Fruit fly (Drosophila melanogaster) whole organism, wandering third instar larva: Measurements from ENCODE around the gene Cap-D3.

Experiments
- Abd-B ChIP-seq: fragments of >200 bp; optimal IDR thresholded peaks from 2 replicates; lab custom pipeline; 2017; ENCODE audit warnings: missing biosample characterization, missing genetic modification characterization
- CG32264 ChIP-seq: fragments of 200-800 bp; sonication (Bioruptor generic); optimal IDR thresholded peaks from 2 replicates; lab custom pipeline; 2016; ENCODE audit warnings: missing biosample characterization, missing genetic modification characterization
- CG9705 ChIP-seq: fragments of 200-800 bp; sonication (Bioruptor generic); optimal IDR thresholded peaks from 2 replicates; lab custom pipeline; 2018; ENCODE audit warnings: missing biosample characterization, mild to moderate bottlenecking, missing genetic modification characterization
- CrebA ChIP-seq: fragments of 200-800 bp; sonication (Bioruptor generic); optimal IDR thresholded peaks from 2 replicates; lab custom pipeline; 2016; ENCODE audit warnings: missing biosample characterization, mild to moderate bottlenecking, missing genetic modification characterization, borderline replicate concordance
- Dfd ChIP-seq: fragments of >200 bp; optimal IDR thresholded peaks from 2 replicates; lab custom pipeline; 2017; ENCODE audit warnings: missing biosample characterization, missing genetic modification characterization
- Dif ChIP-seq: fragments of 200-275, 200-300 bp; sonication (Bioruptor generic); optimal IDR thresholded peaks from 2 replicates; lab custom pipeline; 2018; ENCODE audit warnings: missing biosample characterization, missing genetic modification characterization; ENCODE audit not compliant: partially characterized antibody
- HLH106 ChIP-seq: fragments of 200-800 bp; optimal IDR thresholded peaks from 3 replicates; lab custom pipeline; 2019; ENCODE audit warnings: missing biosample characterization, mild to moderate bottlenecking, missing genetic modification characterization, moderate library complexity
- Hnf4 ChIP-seq: fragments of 200-800 bp; sonication (Bioruptor generic); optimal IDR thresholded peaks from 2 replicates; lab custom pipeline; 2016; ENCODE audit warnings: missing biosample characterization, mild to moderate bottlenecking, missing genetic modification characterization
- Hr78 ChIP-seq: fragments of >200 bp; optimal IDR thresholded peaks from 2 replicates; lab custom pipeline; 2017; ENCODE audit warnings: missing biosample characterization, missing genetic modification characterization
- Jra ChIP-seq: sonication (Bioruptor generic); optimal IDR thresholded peaks from 2 replicates; lab custom pipeline; 2016; ENCODE audit warnings: missing biosample characterization, missing genetic modification characterization
- Mio ChIP-seq: sonication (Bioruptor generic); optimal IDR thresholded peaks from 2 replicates; lab custom pipeline; 2016; ENCODE audit warnings: missing biosample characterization, missing genetic modification characterization
- Myc ChIP-seq: fragments of >200 bp; optimal IDR thresholded peaks from 2 replicates; lab custom pipeline; 2017
- N ChIP-seq: fragments of >200 bp; optimal IDR thresholded peaks from 2 replicates; lab custom pipeline; 2018; ENCODE audit warnings: missing biosample characterization, missing external identifiers, missing genetic modification characterization
- OdsH ChIP-seq: fragments of 200-800 bp; sonication (Bioruptor generic); optimal IDR thresholded peaks from 2 replicates; lab custom pipeline; 2016; ENCODE audit warnings: missing biosample characterization, mild to moderate bottlenecking, missing genetic modification characterization
- Rel ChIP-seq, 2 experiments: fragments of 200-800 bp; sonication (Bioruptor generic) in 1 of 2; optimal IDR thresholded peaks; 2 replicates in 1 of 2; 3 replicates in 1 of 2; lab custom pipeline; 2016 to 2019; ENCODE audit warnings: mild to moderate bottlenecking in 2 of 2, missing biosample characterization in 2 of 2, missing genetic modification characterization in 2 of 2, moderate library complexity in 1 of 2
- Sp1 ChIP-seq: fragments of 200-800 bp; sonication (Bioruptor generic); optimal IDR thresholded peaks from 3 replicates; lab custom pipeline; 2019; ENCODE audit warnings: missing biosample characterization, mild to moderate bottlenecking, missing genetic modification characterization, moderate library complexity
- Vsx2 ChIP-seq: fragments of 200-300, 225-300 bp; sonication (Bioruptor generic); optimal IDR thresholded peaks from 2 replicates; lab custom pipeline; 2018; ENCODE audit warnings: missing biosample characterization, missing genetic modification characterization; ENCODE audit not compliant: partially characterized antibody
- br ChIP-seq: fragments of 200-800 bp; sonication (Bioruptor generic); optimal IDR thresholded peaks from 2 replicates; lab custom pipeline; 2016; ENCODE audit warnings: missing biosample characterization, missing genetic modification characterization
- brk ChIP-seq: fragments of 200-800 bp; sonication (Bioruptor generic); optimal IDR thresholded peaks from 2 replicates; lab custom pipeline; 2016; ENCODE audit warnings: missing biosample characterization, mild to moderate bottlenecking, missing genetic modification characterization
- dl ChIP-seq, 2 experiments: fragments of 175-275, 200-275 bp in 1 of 2; fragments of 200-275 bp in 1 of 2; sonication (Bioruptor generic); optimal IDR thresholded peaks; lab custom pipeline; 2018; ENCODE audit warnings: mild to moderate bottlenecking in 2 of 2, missing biosample characterization in 2 of 2, missing genetic modification characterization in 2 of 2, moderate library complexity in 2 of 2; ENCODE audit not compliant: partially characterized antibody in 2 of 2, insufficient read depth in 1 of 2
- dmrt93B ChIP-seq: fragments of 200-800 bp; sonication (Bioruptor generic); optimal IDR thresholded peaks from 2 replicates; lab custom pipeline; 2018; ENCODE audit warnings: missing biosample characterization, mild to moderate bottlenecking, missing genetic modification characterization
- ey ChIP-seq: fragments of 200-800 bp; sonication (Bioruptor generic); optimal IDR thresholded peaks from 2 replicates; lab custom pipeline; 2016; ENCODE audit warnings: missing biosample characterization, missing genetic modification characterization
- foxo ChIP-seq, 2 experiments: fragments of 200-800 bp; sonication (Bioruptor generic); optimal IDR thresholded peaks; 2 replicates in 1 of 2; 3 replicates in 1 of 2; lab custom pipeline; 2016 to 2017; ENCODE audit warnings: missing biosample characterization in 2 of 2, missing genetic modification characterization in 2 of 2
- h ChIP-seq: fragments of 200-800 bp; sonication (Bioruptor generic); optimal IDR thresholded peaks from 3 replicates; lab custom pipeline; 2016; ENCODE audit warnings: missing biosample characterization, mild to moderate bottlenecking, missing genetic modification characterization
- jim ChIP-seq: fragments of 175-275, 200-325 bp; sonication (Bioruptor generic); optimal IDR thresholded peaks from 2 replicates; lab custom pipeline; 2016; ENCODE audit warnings: missing biosample characterization, mild to moderate bottlenecking, missing genetic modification characterization
- lola ChIP-seq: fragments of >200 bp; optimal IDR thresholded peaks from 2 replicates; lab custom pipeline; 2017; ENCODE audit warnings: missing biosample characterization, missing genetic modification characterization
- pan ChIP-seq: fragments of >200 bp; optimal IDR thresholded peaks from 2 replicates; lab custom pipeline; 2017
- psq ChIP-seq: fragments of 200-800 bp; sonication (Bioruptor generic); optimal IDR thresholded peaks from 3 replicates; lab custom pipeline; 2017; ENCODE audit warnings: missing biosample characterization, mild to moderate bottlenecking, missing genetic modification characterization, moderate library complexity
- rgr ChIP-seq: fragments of 200-800 bp; sonication (Bioruptor generic); optimal IDR thresholded peaks from 3 replicates; lab custom pipeline; 2016; ENCODE audit warnings: missing biosample characterization, mild to moderate bottlenecking, missing genetic modification characterization
- sage ChIP-seq: fragments of 200-800 bp; sonication (Bioruptor generic); optimal IDR thresholded peaks from 2 replicates; lab custom pipeline; 2016; ENCODE audit warnings: missing biosample characterization, mild to moderate bottlenecking, missing genetic modification characterization
- sv ChIP-seq: fragments of 200-800 bp; sonication (Bioruptor generic); optimal IDR thresholded peaks from 3 replicates; lab custom pipeline; 2016; ENCODE audit warnings: missing biosample characterization, missing genetic modification characterization
- tai ChIP-seq: sonication (Bioruptor generic); optimal IDR thresholded peaks from 2 replicates; lab custom pipeline; 2016; ENCODE audit warnings: missing biosample characterization, missing genetic modification characterization
- usp ChIP-seq: fragments of >200 bp; optimal IDR thresholded peaks from 2 replicates; lab custom pipeline; 2017; ENCODE audit warnings: missing biosample characterization, missing genetic modification characterization
- woc ChIP-seq: sonication (Bioruptor generic); optimal IDR thresholded peaks from 2 replicates; lab custom pipeline; 2016; ENCODE audit warnings: missing biosample characterization, mild to moderate bottlenecking, missing genetic modification characterization

Gene Cap-D3

dm6 chr2L:5492924-5493323 lies 32.8 kb upstream of the Cap-D3 start (continued):
- TF ChIP-seq ey (GFP tag; lab: Kevin White, UChicago) (peak; percentile 82), Dfd (GFP tag; lab: Kevin White, UChicago) (no peak), lola (no peak), pan (lab: Kevin White, UChicago) (no peak), CG9705 (GFP tag; lab: Kevin White, UChicago) (peak; percentile 68), Mio (GFP tag; lab: Kevin White, UChicago) (no peak), psq (GFP tag; lab: Kevin White, UChicago) (peak; percentile 73), Vsx2 (GFP tag; lab: Kevin White, UChicago) (no peak), CrebA (no peak), woc (GFP tag; lab: Kevin White, UChicago) (peak; percentile 80), Rel (GFP tag; optimal IDR thresholded peaks at IDR 0.05; lab: Kevin White, UChicago) (no peak), Rel (tag; optimal IDR thresholded peaks at IDR 0.05; lab: Kevin White, UChicago) (peak; percentile 29), sv (GFP tag; lab: Kevin White, UChicago) (no peak)
- TF ChIP-seq, all 38 proteins: peak for 20

DNA sequence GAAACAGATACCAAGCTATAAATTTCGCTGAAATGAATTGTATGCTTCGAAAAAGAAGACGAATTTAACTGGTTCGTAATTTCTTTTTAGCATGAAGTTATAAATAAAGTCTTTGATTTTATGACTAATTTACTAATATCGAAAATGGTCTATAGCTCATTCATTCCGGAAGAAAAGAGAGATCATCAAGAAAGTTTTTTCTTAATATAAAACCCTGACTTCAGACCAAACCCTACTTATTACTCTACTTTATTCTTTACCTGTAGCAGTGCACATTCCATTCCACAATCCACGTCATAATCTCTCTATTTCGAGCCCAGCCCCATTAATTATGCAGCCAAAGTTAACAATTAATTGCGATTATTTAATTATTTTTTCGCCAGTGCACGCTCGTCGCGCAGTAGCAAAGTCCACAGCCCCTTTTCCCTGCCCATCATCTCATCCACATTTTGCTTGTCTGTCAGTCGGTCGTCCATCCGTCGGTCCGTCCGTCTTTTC lies 31.7 kb upstream of the Cap-D3 start:
- TF ChIP-seq Jra (GFP tag; lab: Kevin White, UChicago): no peak
- no peak for TF ChIP-seq brk
- no peak for TF ChIP-seq Abd-B
- no peak for TF ChIP-seq dl (GFP tag; optimal IDR thresholded peaks at IDR 0.05; lab: Kevin White, UChicago; ENCODE audit: insufficient read depth in 1 of 2, partially characterized antibody in 2 of 2)
- no peak for TF ChIP-seq Rel (GFP tag; optimal IDR thresholded peaks at IDR 0.05; lab: Kevin White, UChicago)
- no peak for TF ChIP-seq Rel (tag; optimal IDR thresholded peaks at IDR 0.05; lab: Kevin White, UChicago)
- TF ChIP-seq HLH106 (tag; lab: Kevin White, UChicago): no peak
- TF ChIP-seq lola: no peak
- no peak for TF ChIP-seq Hr78
- TF ChIP-seq Dif: no peak
- TF ChIP-seq psq (GFP tag; lab: Kevin White, UChicago): no peak
- no peak for TF ChIP-seq CG32264
- no peak for TF ChIP-seq sage (GFP tag; lab: Kevin White, UChicago)
- no peak for TF ChIP-seq OdsH (GFP tag; lab: Kevin White, UChicago)
- no peak for TF ChIP-seq Dfd (GFP tag; lab: Kevin White, UChicago)
- TF ChIP-seq br (GFP tag; lab: Kevin White, UChicago): no peak
- TF ChIP-seq tai: no peak
- TF ChIP-seq N: no peak

dm6 chr2L:5494808-5495356 lies 30.8 kb upstream of the Cap-D3 start:
- TF ChIP-seq Dfd (GFP tag; lab: Kevin White, UChicago): no peak
- no peak for TF ChIP-seq jim (GFP tag; lab: Kevin White, UChicago)
- no peak for TF ChIP-seq dmrt93B (GFP tag; lab: Kevin White, UChicago)
- TF ChIP-seq ey (GFP tag; lab: Kevin White, UChicago): no peak
- TF ChIP-seq CG32264: no peak
- TF ChIP-seq rgr: no peak
- TF ChIP-seq, all 38 proteins: peak for 0

dm6 chr2L:5496468-5497093 lies 29.1 kb upstream of the Cap-D3 start:
- TF ChIP-seq HLH106 (tag; lab: Kevin White, UChicago) (no peak), usp (no peak), Sp1 (no peak), Myc (no peak), Jra (GFP tag; lab: Kevin White, UChicago) (no peak), h (GFP tag; lab: Kevin White, UChicago) (peak; percentile 15), woc (GFP tag; lab: Kevin White, UChicago) (no peak), rgr (peak; percentile 13), Hr78 (no peak), sv (GFP tag; lab: Kevin White, UChicago) (peak; percentile 5)

dm6 chr2L:5499458-5499857 lies 26.2 kb upstream of the Cap-D3 start:
- TF ChIP-seq Hnf4 (GFP tag; lab: Kevin White, UChicago) (no peak), usp (no peak), HLH106 (tag; lab: Kevin White, UChicago) (no peak), OdsH (GFP tag; lab: Kevin White, UChicago) (no peak), psq (GFP tag; lab: Kevin White, UChicago) (no peak), foxo (GFP tag; optimal IDR thresholded peaks at IDR 0.05; lab: Kevin White, UChicago) (no peak), CrebA (no peak), CG32264 (no peak), lola (no peak), Jra (GFP tag; lab: Kevin White, UChicago) (no peak), Dfd (GFP tag; lab: Kevin White, UChicago) (no peak), ey (GFP tag; lab: Kevin White, UChicago) (no peak), Hr78 (no peak), br (GFP tag; lab: Kevin White, UChicago) (no peak), sage (GFP tag; lab: Kevin White, UChicago) (no peak)
- TF ChIP-seq, all 38 proteins: peak for 0
